Fruit fly (Drosophila melanogaster): ENCODE data around the gene Pxt.

Pxt gene

dm6 chr3R:17733261-17733660 lies 14.0 kb downstream of the Pxt start, which contains the start of gene CG14321:
Gene CG14321 (plus strand): TSS chr3R:17733598.
- TF ChIP-seq Vsx2 (GFP tag; optimal IDR thresholded peaks at IDR 0.05; ENCODE audit: partially characterized antibody) (no peak), GATAd (GFP tag; optimal IDR thresholded peaks at IDR 0.05) (no peak), Jra (GFP tag; optimal IDR thresholded peaks at IDR 0.05) (no peak), dsf (GFP tag; optimal IDR thresholded peaks at IDR 0.05; ENCODE audit: borderline replicate concordance) (no peak), CrebA (GFP tag; optimal IDR thresholded peaks at IDR 0.05; ENCODE audit: borderline replicate concordance) (no peak), Dif (GFP tag; optimal IDR thresholded peaks at IDR 0.05; ENCODE audit: partially characterized antibody) (no peak), woc (GFP tag; optimal IDR thresholded peaks at IDR 0.05) (no peak), rgr (GFP tag; optimal IDR thresholded peaks at IDR 0.05) (no peak), lola (GFP tag; optimal IDR thresholded peaks at IDR 0.05) (no peak)

- no peak for TF ChIP-seq pan (optimal IDR thresholded peaks at IDR 0.05)
- no peak for TF ChIP-seq Hr83 (GFP tag; optimal IDR thresholded peaks at IDR 0.05; ENCODE audit: poor library complexity, severe bottlenecking)
- no peak for TF ChIP-seq HLH106 (tag; optimal IDR thresholded peaks at IDR 0.05)
- TF ChIP-seq Dfd (GFP tag; optimal IDR thresholded peaks at IDR 0.05): peak; percentile 66
- TF ChIP-seq N (GFP tag; optimal IDR thresholded peaks at IDR 0.05): no peak
- no peak for TF ChIP-seq jim (GFP tag; optimal IDR thresholded peaks at IDR 0.05)
- TF ChIP-seq dl (GFP tag; optimal IDR thresholded peaks at IDR 0.05; ENCODE audit: insufficient read depth in 1 of 2, partially characterized antibody in 2 of 2): no peak
Measured at dm6 chr3R:17736311-17736710, 17.1 kb downstream of the Pxt start, which contains the start of gene TyrRII. Gene TyrRII (plus strand): TSS chr3R:17736611.

dm6 chr3R:17742542-17742941 lies 23.3 kb downstream of the Pxt start:
- TF ChIP-seq Hr78 (GFP tag; optimal IDR thresholded peaks at IDR 0.05) (no peak), Myc (optimal IDR thresholded peaks at IDR 0.05) (no peak), dl (GFP tag; optimal IDR thresholded peaks at IDR 0.05; ENCODE audit: insufficient read depth in 1 of 2, partially characterized antibody in 2 of 2) (no peak), Hr83 (GFP tag; optimal IDR thresholded peaks at IDR 0.05; ENCODE audit: poor library complexity, severe bottlenecking) (no peak), dmrt93B (GFP tag; optimal IDR thresholded peaks at IDR 0.05) (no peak), Abd-B (GFP tag; optimal IDR thresholded peaks at IDR 0.05) (no peak), sage (GFP tag; optimal IDR thresholded peaks at IDR 0.05) (no peak), jim (GFP tag; optimal IDR thresholded peaks at IDR 0.05) (no peak), sv (GFP tag; optimal IDR thresholded peaks at IDR 0.05) (no peak), pan (optimal IDR thresholded peaks at IDR 0.05) (no peak), OdsH (GFP tag; optimal IDR thresholded peaks at IDR 0.05) (no peak), h (GFP tag; optimal IDR thresholded peaks at IDR 0.05) (no peak), Hnf4 (GFP tag; optimal IDR thresholded peaks at IDR 0.05) (no peak)

- TF ChIP-seq Abd-B (GFP tag; optimal IDR thresholded peaks at IDR 0.05) (no peak), rgr (GFP tag; optimal IDR thresholded peaks at IDR 0.05) (no peak), foxo (GFP tag; optimal IDR thresholded peaks at IDR 0.05) (no peak), N (GFP tag; optimal IDR thresholded peaks at IDR 0.05) (no peak), dmrt93B (GFP tag; optimal IDR thresholded peaks at IDR 0.05) (no peak), CrebA (GFP tag; optimal IDR thresholded peaks at IDR 0.05; ENCODE audit: borderline replicate concordance) (no peak)
Measured at dm6 chr3R:17758905-17759304, 39.7 kb downstream of the Pxt start.

dm6 chr3R:17759773-17760476 lies 40.7 kb downstream of the Pxt start:
- TF ChIP-seq ey (GFP tag; optimal IDR thresholded peaks at IDR 0.05) (no peak), Rel (GFP tag; optimal IDR thresholded peaks at IDR 0.05) (no peak), Rel (tag; optimal IDR thresholded peaks at IDR 0.05) (peak; percentile 45)

dm6 chr3R:17762261-17762660 lies 43.0 kb downstream of the Pxt start:
- TF ChIP-seq N (GFP tag; optimal IDR thresholded peaks at IDR 0.05) (no peak), Myc (optimal IDR thresholded peaks at IDR 0.05) (no peak), fru (GFP tag; optimal IDR thresholded peaks at IDR 0.05) (no peak), lola (GFP tag; optimal IDR thresholded peaks at IDR 0.05) (no peak), br (GFP tag; optimal IDR thresholded peaks at IDR 0.05) (no peak), dsf (GFP tag; optimal IDR thresholded peaks at IDR 0.05; ENCODE audit: borderline replicate concordance) (no peak), OdsH (GFP tag; optimal IDR thresholded peaks at IDR 0.05) (no peak), sv (GFP tag; optimal IDR thresholded peaks at IDR 0.05) (no peak), Hr78 (GFP tag; optimal IDR thresholded peaks at IDR 0.05) (no peak), sage (GFP tag; optimal IDR thresholded peaks at IDR 0.05) (no peak), Abd-B (GFP tag; optimal IDR thresholded peaks at IDR 0.05) (no peak)
